Fruit fly (Drosophila melanogaster): ENCODE measurements around the gene Idh.

Gene Idh

dm6 chr3L:8405123-8405522, 44.4 kb upstream of the Idh start, which contains the start of the genes Tpt, mkg-p and CG13667 (continued):
- TF ChIP-seq odd (GFP tag; optimal IDR thresholded peaks at IDR 0.05) (no peak), CG10147 (GFP tag; optimal IDR thresholded peaks at IDR 0.05) (no peak), CG8281 (tag; optimal IDR thresholded peaks at IDR 0.05) (no peak), E2f1 (GFP tag; IDR thresholded peaks at IDR 0.05) (no peak), CG17186 (GFP tag; optimal IDR thresholded peaks at IDR 0.05) (peak; percentile 100), lmd (GFP tag; IDR thresholded peaks at IDR 0.05) (no peak), Ssrp (tag; optimal IDR thresholded peaks at IDR 0.05) (no peak), exex (tag; optimal IDR thresholded peaks at IDR 0.05) (no peak), YL-1 (GFP tag; optimal IDR thresholded peaks at IDR 0.05) (peak; percentile 90), Lim3 (GFP tag; IDR thresholded peaks at IDR 0.05) (no peak), CG12659 (GFP tag; optimal IDR thresholded peaks at IDR 0.05) (peak; percentile 82), CG13424 (tag; optimal IDR thresholded peaks at IDR 0.05) (no peak), Sox100B (GFP tag; optimal IDR thresholded peaks at IDR 0.05) (no peak), CG1024 (GFP tag; IDR thresholded peaks at IDR 0.05) (no peak), sisA (GFP tag; IDR thresholded peaks at IDR 0.05) (no peak), CG11560 (tag; IDR thresholded peaks at IDR 0.05) (peak; percentile 72; the same call in 1 of the 3 replicates), onecut (GFP tag; IDR thresholded peaks at IDR 0.05) (no peak), disco-r (GFP tag; optimal IDR thresholded peaks at IDR 0.05) (no peak), Dek (tag; optimal IDR thresholded peaks at IDR 0.05) (no peak), kah (GFP tag; optimal IDR thresholded peaks at IDR 0.05) (no peak), dmrt11E (tag; optimal IDR thresholded peaks at IDR 0.05) (no peak), slou (GFP tag; optimal IDR thresholded peaks at IDR 0.05) (no peak), CG2116 (GFP tag; optimal IDR thresholded peaks at IDR 0.05) (peak; percentile 66), Hand (GFP tag; optimal IDR thresholded peaks at IDR 0.05) (no peak), abd-A (tag; optimal IDR thresholded peaks at IDR 0.05) (no peak), CG2199 (GFP tag; IDR thresholded peaks at IDR 0.05) (no peak), Ets97D (GFP tag; optimal IDR thresholded peaks at IDR 0.05) (peak; percentile 60), CG30431 (GFP tag; optimal IDR thresholded peaks at IDR 0.05) (no peak), Atf6 (GFP tag; IDR thresholded peaks at IDR 0.05) (no peak), salm (tag; optimal IDR thresholded peaks at IDR 0.05) (no peak), GATAe (GFP tag; conservative IDR thresholded peaks at IDR 0.05) (no peak), mld (GFP tag; IDR thresholded peaks at IDR 0.05; ENCODE audit: partially characterized antibody) (peak; percentile 82; the same call in 2 of the 3 replicates), gce (GFP tag; IDR thresholded peaks at IDR 0.05) (no peak), sima (GFP tag; optimal IDR thresholded peaks at IDR 0.05) (no peak), CG34422 (GFP tag; IDR thresholded peaks at IDR 0.05) (0 out of 3 replicates have a peak, but pooled peaks have one; percentile 31), yki (optimal IDR thresholded peaks at IDR 0.05) (no peak), chn (GFP tag; optimal IDR thresholded peaks at IDR 0.05) (no peak), tio (GFP tag; optimal IDR thresholded peaks at IDR 0.05) (no peak), Opbp (GFP tag; IDR thresholded peaks at IDR 0.05; ENCODE audit: partially characterized antibody) (peak; percentile 89), CG3995 (GFP tag; optimal IDR thresholded peaks at IDR 0.05) (peak; percentile 31), Jarid2 (GFP tag; optimal IDR thresholded peaks at IDR 0.05) (no peak), mam (GFP tag; optimal IDR thresholded peaks at IDR 0.05) (peak; percentile 21), TFAM (GFP tag; optimal IDR thresholded peaks at IDR 0.05) (no peak), croc (GFP tag; conservative IDR thresholded peaks at IDR 0.05) (no peak), gro (GFP tag; optimal IDR thresholded peaks at IDR 0.05) (no peak), Bdp1 (GFP tag; optimal IDR thresholded peaks at IDR 0.05) (no peak), CG10274 (GFP tag; optimal IDR thresholded peaks at IDR 0.05) (no peak), CG42726 (GFP tag; IDR thresholded peaks at IDR 0.05; ENCODE audit: partially characterized antibody) (peak; percentile 52; the same call in 1 of the 2 replicates), nmo (GFP tag; optimal IDR thresholded peaks at IDR 0.05) (peak; percentile 53), stwl (tag; optimal IDR thresholded peaks at IDR 0.05) (peak; percentile 81), ap (GFP tag; IDR thresholded peaks at IDR 0.05) (no peak), Sin3A (optimal IDR thresholded peaks at IDR 0.05) (peak; percentile 72)

Measured in whole organism, embryonic.